Worm (Caenorhabditis elegans): Measurements from ENCODE around the gene Y9C12A.1.

DNA sequence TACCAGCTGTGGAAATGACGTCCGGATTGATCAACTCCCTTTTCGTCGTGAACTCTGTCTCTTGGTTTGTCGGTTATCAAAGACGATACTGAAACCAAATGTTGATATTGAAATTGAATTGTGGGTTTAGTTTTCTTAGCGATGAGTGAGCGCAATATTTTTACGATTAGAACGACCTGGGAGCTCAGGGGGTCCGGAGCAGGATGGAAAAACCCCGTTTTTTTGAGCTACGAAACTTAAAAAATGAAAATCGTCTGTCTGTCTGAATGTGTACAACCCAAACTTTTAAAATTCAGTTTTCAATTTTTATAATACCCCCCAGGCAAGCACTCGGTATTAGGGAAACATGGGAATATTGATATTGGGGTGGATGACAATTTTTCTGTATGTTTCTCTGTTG is 39.8 kb downstream of the Y9C12A.1 start:
- TF ChIP-seq ceh-13 (GFP tag; optimal IDR thresholded peaks at IDR 0.05) (no peak), ceh-36 (tag; optimal IDR thresholded peaks at IDR 0.05) (no peak)
